Worm (Caenorhabditis elegans): ENCODE measurements around the gene T25E4.1.

DNA sequence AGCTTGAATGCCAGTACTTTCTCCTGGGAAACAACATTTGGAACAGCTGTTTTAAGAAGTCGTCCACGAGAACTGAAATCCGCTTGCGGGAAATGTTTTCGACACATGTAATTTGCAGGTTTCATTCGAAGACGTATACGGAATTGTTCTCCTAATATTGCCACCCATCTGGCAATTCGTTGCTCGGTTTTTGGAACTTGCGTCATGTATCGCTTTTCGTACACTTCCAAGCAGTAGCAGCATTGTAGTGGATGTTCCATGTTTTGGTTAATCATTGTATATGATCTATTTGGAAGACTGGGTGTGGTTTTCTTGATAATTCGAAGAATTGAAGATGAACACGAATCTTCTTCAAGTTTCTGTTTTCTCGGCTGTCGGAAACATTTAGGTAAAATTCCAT lies 9.7 kb downstream of the T25E4.1 start:
- no peak for TF ChIP-seq dao-5 (tag; optimal IDR thresholded peaks at IDR 0.05)
- TF ChIP-seq him-1 (tag; optimal IDR thresholded peaks at IDR 0.05) = no peak
- TF ChIP-seq W03F9.2 (tag; optimal IDR thresholded peaks at IDR 0.05) = no peak
